Worm (Caenorhabditis elegans): ENCODE results near the gene fbxb-105.

fbxb-105 gene

DNA sequence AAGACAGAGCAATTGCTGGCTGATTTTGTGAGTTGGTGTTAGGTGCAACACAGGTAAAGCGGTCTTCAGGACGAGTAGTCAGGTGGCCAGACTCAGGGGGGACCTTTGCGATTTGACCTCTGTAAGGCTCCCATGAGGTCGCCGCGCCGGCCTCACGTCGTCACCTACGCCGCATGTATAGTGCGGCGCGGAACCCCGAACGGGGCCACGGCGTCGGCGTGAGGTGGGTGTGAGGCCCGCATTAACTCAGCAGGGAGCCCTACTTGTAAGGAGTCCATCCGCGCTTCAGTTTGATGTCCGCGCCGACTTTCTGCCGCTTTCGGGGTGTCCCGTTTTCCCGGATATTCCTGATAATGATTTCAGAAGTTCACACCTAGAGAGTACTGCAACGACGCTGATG, 16.1 kb downstream of the fbxb-105 start:
- no peak for TF ChIP-seq unc-62 (GFP tag; optimal IDR thresholded peaks at IDR 0.05)

DNA sequence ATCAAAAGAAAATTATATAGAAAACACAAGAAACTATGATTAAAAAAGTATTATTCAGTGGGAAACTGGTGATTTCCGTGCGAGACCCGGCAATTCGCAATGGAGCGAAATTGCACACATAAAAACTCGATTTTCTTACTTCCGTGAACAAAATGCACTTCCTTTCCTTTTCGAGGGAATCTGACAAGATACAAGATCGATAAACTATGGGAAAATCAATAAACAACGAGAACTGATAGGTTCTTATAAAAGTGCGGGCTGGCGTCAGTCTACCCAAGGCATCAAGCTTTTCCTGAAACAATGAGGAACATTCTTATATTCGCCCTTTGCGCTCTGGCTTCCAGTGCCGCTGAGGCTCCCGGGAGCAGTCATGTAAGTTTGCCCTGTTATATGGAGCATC, 17.7 kb downstream of the fbxb-105 start, which contains the start of gene F29A7.3:
Gene F29A7.3, plus strand, starts transcription at position 301 of the 400 bp plus-strand sequence.
- TF ChIP-seq unc-62 (GFP tag; optimal IDR thresholded peaks at IDR 0.05) = no peak

DNA sequence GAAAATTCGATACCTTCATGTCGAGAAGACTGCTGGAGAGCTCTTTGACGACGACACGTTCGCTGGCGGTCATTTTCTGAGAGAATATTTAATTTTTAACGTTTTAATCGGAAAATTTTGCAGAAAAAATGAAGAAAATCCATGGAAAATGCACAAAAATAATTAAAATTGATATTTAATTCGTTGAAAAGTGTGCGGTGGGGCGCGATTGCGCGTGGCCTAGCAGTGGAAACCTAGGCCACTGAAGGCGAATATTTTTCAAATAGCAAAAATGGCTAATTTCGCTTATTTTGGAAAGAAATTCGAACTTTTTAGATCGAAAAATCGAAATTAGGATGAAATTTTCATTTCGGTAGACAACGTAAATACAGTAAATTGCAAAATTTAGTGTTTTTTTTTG, 18.2 kb downstream of the fbxb-105 start, which contains the start of gene F29A7.6:
Gene F29A7.6, minus strand, starts transcription at position 76 of the 400 bp plus-strand sequence.
- no peak for TF ChIP-seq unc-62 (GFP tag; optimal IDR thresholded peaks at IDR 0.05)

DNA sequence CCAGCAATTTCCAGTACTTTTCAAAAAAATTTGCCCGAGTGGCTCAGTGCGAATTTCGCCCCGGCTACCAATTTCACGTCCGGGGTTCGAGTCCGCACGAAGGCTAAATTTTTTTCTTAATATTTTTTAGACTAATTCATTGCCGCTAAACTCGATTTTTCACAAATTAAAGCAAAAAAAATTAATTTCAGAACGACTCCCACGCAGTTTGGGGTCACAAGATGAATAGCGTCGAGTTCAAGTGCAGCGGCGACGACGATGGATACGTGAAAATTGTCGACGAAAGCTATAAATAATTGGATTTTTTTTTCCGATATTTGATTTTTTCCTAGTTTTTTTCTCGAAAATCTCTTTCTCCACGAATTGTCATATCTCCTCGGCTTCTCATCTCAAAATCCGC, 19.4 kb downstream of the fbxb-105 start:
- TF ChIP-seq unc-62 (GFP tag; optimal IDR thresholded peaks at IDR 0.05) = no peak

DNA sequence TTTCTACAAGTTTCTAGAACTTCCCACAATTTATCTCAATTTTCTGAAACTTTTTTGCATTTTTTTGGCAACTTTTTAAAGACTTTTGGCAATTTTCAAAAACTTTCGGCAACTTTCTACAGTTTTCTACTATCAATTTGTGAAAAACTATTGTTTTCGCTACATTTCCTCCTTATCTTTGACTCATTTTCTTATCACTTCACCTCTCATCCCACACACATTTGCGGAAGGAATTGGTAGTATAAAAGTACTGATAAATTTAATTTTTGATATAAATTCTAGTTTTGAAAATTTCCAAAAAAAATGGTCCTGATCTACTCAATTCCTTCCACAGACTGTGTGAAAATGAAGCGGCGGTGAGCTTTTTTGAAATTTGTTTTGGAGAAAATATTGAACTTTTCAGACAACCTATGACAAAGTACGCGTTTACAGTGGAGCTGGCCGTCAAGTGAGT, 21.1 kb downstream of the fbxb-105 start, which contains the start of gene F29A7.4:
Gene F29A7.4, plus strand, starts transcription at position 404 of the 454 bp plus-strand sequence.
- TF ChIP-seq unc-62 (GFP tag; optimal IDR thresholded peaks at IDR 0.05) = no peak

DNA sequence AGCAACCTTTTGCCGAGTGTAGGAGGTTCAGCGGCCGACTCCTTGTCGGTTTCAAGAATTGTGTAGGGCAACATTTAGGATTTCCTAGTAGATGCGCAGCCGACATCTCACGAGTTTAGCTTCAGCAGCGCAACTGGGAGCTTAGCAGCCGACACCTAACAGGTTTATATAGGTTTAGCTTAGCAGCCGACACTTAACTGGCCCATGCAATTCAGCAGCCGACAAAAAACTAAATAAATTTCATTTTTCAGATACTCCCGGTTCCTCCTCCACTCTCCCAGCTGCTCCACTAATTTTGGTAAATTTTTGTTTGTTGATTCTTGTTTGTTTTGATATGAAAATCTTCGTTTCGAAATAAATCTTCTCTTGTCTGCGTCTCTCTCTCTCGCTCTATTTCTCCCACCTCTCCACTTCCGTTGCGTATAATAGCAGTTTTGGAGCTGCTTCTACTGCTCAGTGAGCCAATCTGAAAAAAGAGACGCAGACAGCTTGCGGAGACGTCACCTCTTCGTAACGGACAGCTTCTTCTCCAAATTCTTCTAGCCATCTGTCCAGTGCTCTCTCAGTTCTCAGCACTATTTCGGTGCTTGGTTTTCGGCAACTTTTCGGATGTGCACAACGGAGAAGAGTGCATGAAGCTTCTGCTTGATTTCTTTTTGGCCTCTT, 22.6 kb downstream of the fbxb-105 start:
- TF ChIP-seq unc-62 (GFP tag; optimal IDR thresholded peaks at IDR 0.05) = no peak

DNA sequence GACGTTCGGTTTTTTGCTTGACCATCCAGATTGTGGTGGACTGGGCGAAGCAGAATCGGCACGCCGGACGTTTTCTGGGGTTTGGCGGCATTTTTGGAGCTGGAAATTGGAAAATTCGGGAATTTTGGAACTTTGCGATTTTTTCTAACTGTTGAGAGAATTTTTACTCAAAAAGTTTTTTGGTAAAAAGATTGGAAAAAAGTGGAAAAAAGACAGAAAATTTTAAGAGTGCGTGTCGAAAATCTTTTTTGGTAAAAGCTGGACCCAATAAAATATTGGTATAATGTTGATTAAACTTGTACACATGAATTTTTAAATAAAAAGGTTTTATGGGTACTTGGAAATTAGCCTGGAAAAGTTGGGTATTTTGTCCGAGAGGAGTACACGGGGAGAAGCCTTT, 28.4 kb downstream of the fbxb-105 start, which contains the start of gene T05A8.7:
Gene T05A8.7, minus strand, starts transcription at position 101 of the 400 bp plus-strand sequence.
- TF ChIP-seq unc-62 (GFP tag; optimal IDR thresholded peaks at IDR 0.05) = no peak

DNA sequence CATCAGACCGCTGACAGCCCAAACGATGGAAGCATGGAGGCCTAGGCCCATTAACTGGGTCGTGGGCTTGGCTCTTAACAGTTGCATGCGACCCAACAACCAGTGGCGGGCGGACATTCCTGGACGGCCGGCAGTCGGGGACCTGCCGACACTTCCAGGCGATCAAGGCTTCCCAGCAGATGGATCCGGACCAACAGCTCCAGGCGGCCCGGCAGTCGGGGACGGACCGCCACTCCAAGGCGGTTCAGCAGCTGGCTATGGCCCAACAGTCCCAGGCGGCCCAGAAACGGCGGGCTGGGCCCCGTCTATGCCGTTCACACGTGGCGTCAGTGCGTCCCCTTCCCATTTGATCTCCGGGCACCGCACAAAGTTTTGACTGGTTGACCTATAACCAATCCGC, 29.3 kb downstream of the fbxb-105 start:
- no peak for TF ChIP-seq unc-62 (GFP tag; optimal IDR thresholded peaks at IDR 0.05)

DNA sequence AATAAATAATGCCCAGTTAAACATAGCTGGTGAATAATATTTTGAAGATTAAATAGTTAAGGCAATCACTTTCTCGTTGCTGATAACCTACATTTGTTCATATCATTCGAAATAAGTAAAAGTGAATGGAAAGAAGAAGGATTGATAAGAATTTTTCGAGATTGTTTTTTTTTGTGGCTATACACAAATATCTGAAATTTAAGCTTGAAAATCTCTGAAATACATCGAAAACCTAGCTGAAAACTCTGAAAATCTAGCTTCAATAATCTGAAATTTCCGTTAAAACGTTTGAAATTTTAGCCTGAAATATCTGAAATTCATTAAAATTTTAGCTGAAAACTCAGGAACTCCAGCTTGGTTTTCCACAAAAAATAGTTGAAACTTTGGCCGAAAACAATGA, 31.1 kb downstream of the fbxb-105 start, which contains the start of gene T05A8.6:
Gene T05A8.6, minus strand, starts transcription at position 101 of the 400 bp plus-strand sequence.
- TF ChIP-seq unc-62 (GFP tag; optimal IDR thresholded peaks at IDR 0.05) = no peak

DNA sequence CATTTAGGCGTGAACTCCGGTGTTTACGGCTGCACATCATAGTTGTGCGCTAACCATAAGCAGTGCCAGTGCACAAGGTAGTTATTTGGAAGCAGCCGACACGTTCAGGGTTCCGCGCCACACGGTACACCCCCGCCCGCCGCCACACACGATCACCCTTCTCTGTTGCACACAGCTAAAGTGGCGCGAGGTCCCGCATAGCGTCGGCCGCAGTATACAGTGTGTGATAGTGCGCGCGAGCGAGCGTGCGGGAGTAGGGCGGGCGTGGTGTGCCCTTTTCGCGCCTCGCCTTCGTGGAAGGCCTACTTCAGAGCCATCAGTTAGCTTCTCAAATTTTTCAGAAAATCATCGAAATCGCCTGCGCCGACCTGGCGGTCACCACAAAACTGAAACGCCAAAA, 33.8 kb downstream of the fbxb-105 start:
- no peak for TF ChIP-seq unc-62 (GFP tag; optimal IDR thresholded peaks at IDR 0.05)

DNA sequence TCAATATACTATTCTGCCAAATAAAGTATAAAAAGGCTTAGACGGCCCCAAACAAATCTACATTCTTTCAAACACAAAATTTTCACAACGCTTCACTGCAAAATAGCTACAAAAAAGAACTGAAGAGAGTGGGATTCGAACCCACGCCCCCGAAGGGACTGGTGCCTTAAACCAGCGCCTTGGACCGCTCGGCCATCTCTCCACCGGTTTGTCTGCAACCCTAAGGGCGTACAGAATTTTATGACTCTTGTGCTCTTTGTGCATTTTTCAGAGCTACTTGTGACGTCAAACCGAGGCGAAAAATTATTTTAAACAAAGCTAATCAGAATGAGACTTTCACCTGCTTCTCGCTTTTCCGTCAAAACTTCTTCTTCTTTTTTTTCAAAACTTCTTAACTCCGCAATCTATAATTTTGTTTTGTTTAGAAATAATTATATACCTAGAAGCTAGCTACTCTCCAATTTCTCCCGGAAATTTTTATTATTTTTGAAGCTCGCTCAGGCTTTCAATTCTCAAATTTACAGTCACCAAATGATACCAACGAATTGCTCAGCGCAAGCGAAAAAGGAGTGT, 34.4 kb downstream of the fbxb-105 start, which contains the start of gene T05A8.8:
Gene T05A8.8, plus strand, starts transcription at position 523 of the 573 bp plus-strand sequence.
- TF ChIP-seq unc-62 (GFP tag; optimal IDR thresholded peaks at IDR 0.05) = no peak

DNA sequence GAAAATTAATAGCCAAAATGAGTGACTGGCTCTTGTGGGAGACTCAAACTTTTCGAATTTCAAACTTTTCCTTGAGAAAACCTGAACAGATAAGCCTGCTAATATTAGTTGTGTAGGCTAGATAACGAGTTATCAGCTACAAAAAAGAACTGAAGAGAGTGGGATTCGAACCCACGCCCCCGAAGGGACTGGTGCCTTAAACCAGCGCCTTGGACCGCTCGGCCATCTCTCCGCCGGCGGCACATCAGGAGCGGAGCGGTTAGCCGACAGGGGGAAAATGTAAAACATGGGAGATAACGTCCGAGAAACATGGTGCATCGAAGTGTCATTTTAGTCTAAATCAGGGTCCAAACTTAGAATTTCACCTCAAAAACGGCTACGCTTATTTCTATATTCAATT, 35.0 kb downstream of the fbxb-105 start:
- no peak for TF ChIP-seq unc-62 (GFP tag; optimal IDR thresholded peaks at IDR 0.05)

DNA sequence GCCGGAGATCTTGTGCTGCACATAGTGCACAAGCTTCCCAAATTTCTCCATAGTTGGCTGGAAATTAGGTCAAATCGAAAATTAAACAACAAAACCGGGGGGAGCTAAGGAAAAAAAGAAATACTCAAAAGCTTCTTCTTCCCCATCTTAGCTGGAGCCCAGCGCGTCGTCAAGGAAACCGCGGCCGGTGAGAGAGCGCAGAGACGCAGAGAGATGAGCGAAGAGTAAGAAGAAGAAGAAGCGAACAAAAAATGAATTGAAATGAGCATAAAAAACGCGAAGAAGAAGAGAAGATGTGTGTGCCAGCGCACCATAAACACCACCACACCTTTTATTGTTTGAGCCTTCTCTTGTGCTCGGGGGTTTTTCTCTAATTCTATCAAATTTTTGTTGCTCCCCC, 35.5 kb downstream of the fbxb-105 start, which contains the start of gene wdr-31:
Gene wdr-31, minus strand, starts transcription at position 101 of the 400 bp plus-strand sequence.
- TF ChIP-seq unc-62 (GFP tag; optimal IDR thresholded peaks at IDR 0.05) = no peak

DNA sequence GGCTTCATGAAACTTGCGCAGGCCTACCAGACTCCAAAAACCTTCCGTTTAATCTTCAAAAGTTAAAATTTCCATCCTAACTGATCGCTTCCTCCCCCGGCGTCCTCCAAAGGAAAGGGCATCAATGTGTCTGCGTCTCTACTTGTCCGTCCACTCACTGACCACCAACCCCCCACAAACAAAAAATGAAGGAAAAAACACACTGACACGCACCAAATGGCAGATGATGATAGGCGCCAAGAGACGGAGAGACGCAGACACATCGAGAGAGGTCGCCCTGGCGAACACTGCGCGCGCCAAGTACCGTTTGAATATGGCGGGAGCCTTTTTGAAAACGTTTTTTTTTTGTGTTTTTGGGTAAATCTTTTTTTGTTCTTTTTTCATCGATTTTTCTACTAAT, 36.0 kb downstream of the fbxb-105 start:
- no peak for TF ChIP-seq unc-62 (GFP tag; optimal IDR thresholded peaks at IDR 0.05)

DNA sequence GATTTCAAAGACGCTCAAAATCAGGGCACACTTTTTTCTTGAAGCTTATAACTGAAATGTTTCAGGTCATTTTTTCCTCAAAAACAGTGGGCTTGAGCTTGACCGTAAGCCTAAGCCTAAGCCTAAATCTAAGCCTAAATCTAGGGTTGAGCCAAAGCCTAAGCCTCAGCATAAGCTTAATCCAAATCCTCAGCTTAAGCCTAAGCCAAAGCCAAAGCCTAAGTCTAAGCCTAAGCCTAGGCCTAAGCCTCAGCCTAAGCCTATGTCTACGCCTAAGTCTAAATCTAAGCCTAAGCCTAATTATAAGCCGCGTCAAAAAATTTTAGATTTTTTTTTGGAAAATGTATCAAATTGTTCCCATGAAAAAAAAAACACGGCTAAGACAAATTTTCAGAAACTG, 36.4 kb downstream of the fbxb-105 start:
- TF ChIP-seq unc-62 (GFP tag; optimal IDR thresholded peaks at IDR 0.05) = no peak

DNA sequence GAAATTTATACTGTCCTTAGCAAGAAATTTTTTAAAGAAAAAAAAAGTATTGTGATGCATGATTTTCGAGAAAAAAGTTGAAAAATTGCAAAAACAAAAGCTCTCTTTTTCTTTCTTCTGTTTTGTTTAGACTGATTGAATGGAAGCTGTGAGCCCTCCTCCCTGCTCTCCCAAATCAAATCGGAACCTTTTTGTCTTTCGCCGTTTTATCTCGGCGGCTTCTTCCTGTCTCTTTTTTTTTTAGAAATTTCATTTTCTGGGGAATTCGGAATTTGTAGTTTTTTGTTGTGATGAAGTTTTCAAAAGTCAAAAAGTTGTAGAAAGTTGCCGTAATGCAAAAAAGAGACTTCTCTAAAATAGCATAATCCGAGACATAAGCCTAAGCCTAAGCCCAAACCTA, 40.0 kb downstream of the fbxb-105 start:
- no peak for TF ChIP-seq unc-62 (GFP tag; optimal IDR thresholded peaks at IDR 0.05)

DNA sequence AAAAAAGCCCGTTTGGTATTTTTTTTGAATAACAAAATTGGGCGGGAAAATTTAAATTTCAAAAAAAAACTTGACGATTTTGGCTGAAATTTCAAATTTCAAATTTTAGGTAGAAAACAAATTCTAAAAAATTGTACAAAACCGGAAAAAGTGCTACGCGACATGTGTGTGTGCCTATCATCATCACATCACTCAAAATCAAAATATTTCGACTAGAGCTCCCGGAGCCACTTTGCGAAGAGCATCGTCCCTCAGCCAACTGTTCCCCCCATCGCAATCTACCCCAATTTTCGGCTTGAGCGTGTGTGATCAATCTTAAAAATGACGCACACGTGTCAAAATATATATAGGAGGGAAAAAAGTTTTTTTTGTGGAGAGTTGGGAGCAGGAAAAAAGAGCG, 43.9 kb downstream of the fbxb-105 start:
- no peak for TF ChIP-seq unc-62 (GFP tag; optimal IDR thresholded peaks at IDR 0.05)

All from whole organism, dauer.